Worm (Caenorhabditis elegans) whole organism, L1 larva: ENCODE measurements around the gene xbp-1.

ENCODE experiments used
- ama-1 ChIP-seq: fragments of 150-350 bp; optimal IDR thresholded peaks from 2 replicates; lab custom pipeline; 2014
- elt-3 ChIP-seq, 6 experiments: fragments of 150-350 bp in 1 of 6; sonication (generic microtip); optimal IDR thresholded peaks; 2 replicates each; lab custom pipeline; 2017 to 2018; ENCODE audit warnings: missing biosample characterization in 6 of 6, missing genetic modification characterization in 6 of 6, inconsistent platforms in 1 of 6
- lin-35 ChIP-seq, 2 experiments: fragments of 150-350 bp; optimal IDR thresholded peaks; 2 replicates each; lab custom pipeline; 2014; ENCODE audit warnings: missing biosample characterization in 2 of 2, missing genetic modification characterization in 2 of 2, missing genetic modification reagents in 2 of 2
- nhr-12 ChIP-seq: sonication (generic microtip); optimal IDR thresholded peaks from 2 replicates; lab custom pipeline; 2017; ENCODE audit warnings: missing biosample characterization, missing genetic modification characterization
- rnt-1 ChIP-seq: sonication (generic microtip); optimal IDR thresholded peaks from 2 replicates; lab custom pipeline; 2016; ENCODE audit warnings: mild to moderate bottlenecking, missing genetic modification characterization, moderate library complexity, missing compliant biosample characterization

DNA sequence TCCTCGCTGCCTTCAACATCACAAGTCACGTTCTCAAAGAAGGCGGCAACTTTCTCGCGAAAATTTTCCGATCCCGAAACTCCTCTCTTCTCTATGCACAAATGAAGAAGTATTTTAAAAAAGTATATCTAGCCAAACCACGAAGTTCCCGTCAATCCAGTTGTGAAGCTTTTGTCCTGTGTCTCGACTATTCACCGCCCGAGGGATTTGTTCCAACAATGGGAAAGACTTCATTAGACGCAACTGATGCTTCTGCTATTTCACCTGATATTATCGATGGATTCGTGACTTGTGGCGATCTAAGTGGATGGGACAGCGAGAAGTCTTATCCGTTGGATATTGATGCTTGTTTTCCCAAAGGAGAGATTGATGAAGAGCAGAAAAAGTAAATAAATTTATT is 11.4 kb downstream of the xbp-1 start:
- no peak for TF ChIP-seq elt-3 (tag; optimal IDR thresholded peaks at IDR 0.05; lab: Kevin White, UChicago)
- TF ChIP-seq ama-1 (lab: Kevin White, UChicago) = no peak
- TF ChIP-seq rnt-1 (tag; lab: Kevin White, UChicago) = no peak
- TF ChIP-seq lin-35 (GFP tag; optimal IDR thresholded peaks at IDR 0.05; lab: Kevin White, UChicago) = no peak
- TF ChIP-seq nhr-12 (tag; lab: Kevin White, UChicago) = no peak
